Worm (Caenorhabditis elegans) whole organism, midembryonic: Measurements from ENCODE around the gene npr-24.

Source experiments
- flt-1 ChIP-seq: fragments of 200-800 bp; sonication (Bioruptor generic); IDR thresholded peaks from 2 replicates; pipeline ENCODE4 v1.3.6; 2022; ENCODE audit warnings: missing genetic modification characterization, missing compliant biosample characterization
- klf-2 ChIP-seq: fragments of 200-800 bp; sonication (Bioruptor generic); conservative IDR thresholded peaks from 2 replicates; pipeline ENCODE4 v1.3.6; 2022; ENCODE audit warnings: missing genetic modification reagents, missing genetic modification characterization, missing compliant biosample characterization
- ref-1 ChIP-seq: fragments of 200-800 bp; sonication (Bioruptor generic); conservative IDR thresholded peaks from 2 replicates; pipeline ENCODE4 v1.3.6; 2022; ENCODE audit warnings: missing genetic modification reagents, missing genetic modification characterization, missing compliant biosample characterization

npr-24 gene

DNA sequence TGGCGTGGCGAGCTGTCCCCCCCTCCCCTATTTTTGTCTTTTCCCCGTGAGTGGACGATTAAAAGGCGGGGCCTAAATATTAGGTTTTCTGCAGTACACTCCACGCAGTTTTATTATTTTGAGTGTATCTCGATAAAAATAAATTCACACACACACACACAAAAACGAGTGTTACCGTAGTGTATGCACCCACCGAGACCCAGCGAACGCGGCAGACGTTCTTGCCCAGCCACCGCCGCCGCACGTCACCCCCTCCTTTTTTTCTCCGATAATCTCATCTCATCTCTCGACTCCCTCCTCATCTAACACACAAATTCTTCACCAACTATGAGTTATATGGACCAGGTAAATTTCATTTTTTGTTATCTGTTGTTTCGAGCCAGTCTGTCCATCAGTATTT lies 52.4 kb downstream of the npr-24 start, which contains the start of gene fubl-3:
TSS of gene fubl-3 (plus strand) at position 212 of the 400 bp plus-strand sequence.
- no peak for TF ChIP-seq ref-1
- peak; percentile 28; the same call in 1 of the 2 replicates for TF ChIP-seq flt-1 (GFP tag; lab: Robert Waterston, UW)
- TF ChIP-seq klf-2 (GFP tag; lab: Robert Waterston, UW), result no peak
